Fruit fly (Drosophila melanogaster) whole organism, embryonic: ENCODE results near the gene rush.
A peak's percentile ranks its signal among the peaks of the same experiment; 100 is the strongest.

Experiments used
- Asciz ChIP-seq: fragments of 200-800 bp; sonication (Bioruptor generic); optimal IDR thresholded peaks from 2 replicates; lab custom pipeline; 2017; ENCODE audit warnings: missing biosample characterization, mild to moderate bottlenecking, missing genetic modification characterization, missing genetic modification reagents
- Awh ChIP-seq: fragments of 200-800 bp; sonication (Bioruptor generic); IDR thresholded peaks from 2 replicates; pipeline ENCODE4, ENCODE4 v1.3.6; 2022; ENCODE audit warnings: missing biosample characterization, missing genetic modification characterization
- CG10267 ChIP-seq: fragments of 200-800 bp; sonication (Bioruptor generic); optimal IDR thresholded peaks from 2 replicates; lab custom pipeline; 2018; ENCODE audit warnings: missing biosample characterization, mild to moderate bottlenecking, missing genetic modification characterization, moderate library complexity
- CG10654 ChIP-seq: fragments of 200-800 bp; sonication (Bioruptor generic); optimal IDR thresholded peaks from 2 replicates; lab custom pipeline; 2016; ENCODE audit warnings: missing biosample characterization, missing genetic modification characterization
- CG11093 ChIP-seq: fragments of 200-800 bp; sonication (Bioruptor generic); IDR thresholded peaks from 3 replicates; pipeline ENCODE4 v1.3.6; 2022; ENCODE audit warnings: missing biosample characterization, missing genetic modification characterization
- CG11560 ChIP-seq: fragments of 200-800 bp; sonication (Bioruptor generic); IDR thresholded peaks from 3 replicates; pipeline ENCODE4 v1.3.6; 2022; ENCODE audit warnings: missing biosample characterization, missing genetic modification characterization
- CG13894 ChIP-seq: fragments of 200-800 bp; sonication (Bioruptor generic); optimal IDR thresholded peaks from 3 replicates; lab custom pipeline; 2018; ENCODE audit warnings: missing biosample characterization, mild to moderate bottlenecking, missing genetic modification characterization, moderate library complexity
- CG16779 ChIP-seq: fragments of 200-800 bp; sonication (Bioruptor generic); IDR thresholded peaks from 2 replicates; pipeline ENCODE4 v1.3.6; 2022; ENCODE audit warnings: missing biosample characterization, missing genetic modification characterization
- CG17359 ChIP-seq: fragments of 200-800 bp; sonication (Bioruptor generic); optimal IDR thresholded peaks from 3 replicates; lab custom pipeline; 2018; ENCODE audit warnings: missing biosample characterization, mild to moderate bottlenecking, missing genetic modification characterization, moderate library complexity
- CG1832 ChIP-seq: fragments of 200-800 bp; sonication (Bioruptor generic); optimal IDR thresholded peaks from 2 replicates; lab custom pipeline; 2017; ENCODE audit warnings: missing biosample characterization, mild to moderate bottlenecking, missing genetic modification characterization, inconsistent platforms
- CG18599 ChIP-seq: fragments of 200-800 bp; sonication (Bioruptor generic); optimal IDR thresholded peaks from 3 replicates; lab custom pipeline; 2017; ENCODE audit warnings: missing biosample characterization, missing genetic modification characterization, mild to moderate bottlenecking, moderate library complexity, missing genetic modification reagents
- CG2116 ChIP-seq: fragments of 200-800 bp; sonication (Bioruptor generic); optimal IDR thresholded peaks from 3 replicates; lab custom pipeline; 2018; ENCODE audit warnings: missing biosample characterization, mild to moderate bottlenecking, missing genetic modification characterization
- CG2202 ChIP-seq: fragments of 200-800 bp; sonication (Bioruptor generic); optimal IDR thresholded peaks from 2 replicates; lab custom pipeline; 2018; ENCODE audit warnings: missing biosample characterization, mild to moderate bottlenecking, missing genetic modification characterization
- CG30020 ChIP-seq: fragments of 200-800 bp; optimal IDR thresholded peaks from 2 replicates; lab custom pipeline; 2019; ENCODE audit warnings: missing biosample characterization, mild to moderate bottlenecking, missing genetic modification characterization, moderate library complexity
- CG31365 ChIP-seq: fragments of 200-800 bp; sonication (Bioruptor generic); optimal IDR thresholded peaks from 2 replicates; lab custom pipeline; 2018; ENCODE audit warnings: missing biosample characterization, mild to moderate bottlenecking, missing genetic modification characterization
- CG32532 ChIP-seq: fragments of 200-800 bp; sonication (Bioruptor generic); IDR thresholded peaks from 2 replicates; pipeline ENCODE4 v1.3.6; 2022; ENCODE audit warnings: missing biosample characterization, missing genetic modification characterization
- CG34224 ChIP-seq: fragments of 200-800 bp; sonication (Bioruptor generic); IDR thresholded peaks from 3 replicates; pipeline ENCODE4 v1.3.6; 2022; ENCODE audit warnings: missing biosample characterization, missing genetic modification characterization; ENCODE audit not compliant: partially characterized antibody
- CG3995 ChIP-seq: fragments of 200-800 bp; sonication (Bioruptor generic); optimal IDR thresholded peaks from 3 replicates; lab custom pipeline; 2016; ENCODE audit warnings: missing biosample characterization, missing genetic modification characterization
- CG5953 ChIP-seq: fragments of 200-800 bp; sonication (Bioruptor generic); IDR thresholded peaks from 2 replicates; pipeline ENCODE4 v1.3.6; 2022; ENCODE audit warnings: missing biosample characterization, missing genetic modification characterization
- CG6813 ChIP-seq: fragments of 200-800 bp; sonication (Bioruptor generic); optimal IDR thresholded peaks from 2 replicates; lab custom pipeline; 2017; ENCODE audit warnings: missing biosample characterization, missing genetic modification characterization, mild to moderate bottlenecking, moderate library complexity, missing genetic modification reagents
- CG7963 ChIP-seq: fragments of 200-800 bp; sonication (Bioruptor generic); IDR thresholded peaks from 3 replicates; pipeline ENCODE4 v1.3.6; 2022; ENCODE audit warnings: missing biosample characterization, missing genetic modification characterization; ENCODE audit not compliant: partially characterized antibody
- CG7987 ChIP-seq: fragments of 200-800 bp; sonication (Bioruptor generic); optimal IDR thresholded peaks from 2 replicates; lab custom pipeline; 2018; ENCODE audit warnings: missing biosample characterization, mild to moderate bottlenecking, missing genetic modification characterization, moderate library complexity
- CG9609 ChIP-seq: fragments of 200-800 bp; sonication (Bioruptor generic); optimal IDR thresholded peaks from 3 replicates; lab custom pipeline; 2016; ENCODE audit warnings: missing biosample characterization, missing genetic modification characterization
- Chrac-16 ChIP-seq: fragments of 200-800 bp; sonication (Bioruptor generic); optimal IDR thresholded peaks from 3 replicates; lab custom pipeline; 2016; ENCODE audit warnings: missing biosample characterization, missing genetic modification characterization
- CkIIα-i1 ChIP-seq: fragments of 200-800 bp; sonication (Bioruptor generic); IDR thresholded peaks from 2 replicates; pipeline ENCODE4 v1.3.6; 2022; ENCODE audit warnings: missing biosample characterization, missing genetic modification characterization
- Jarid2 ChIP-seq: fragments of 200-800 bp; sonication (Bioruptor generic); optimal IDR thresholded peaks from 3 replicates; lab custom pipeline; 2017; ENCODE audit warnings: mild to moderate bottlenecking, missing biosample characterization, missing genetic modification reagents, missing genetic modification characterization
- Lim3 ChIP-seq: fragments of 200-800 bp; sonication (Bioruptor generic); IDR thresholded peaks from 2 replicates; pipeline ENCODE4 v1.3.6; 2022; ENCODE audit warnings: missing biosample characterization, missing genetic modification characterization
- Myb ChIP-seq: fragments of 200-800 bp; sonication (Bioruptor generic); optimal IDR thresholded peaks from 2 replicates; lab custom pipeline; 2016; ENCODE audit warnings: missing biosample characterization, missing genetic modification characterization
- Oli ChIP-seq: fragments of 200-800 bp; sonication (Bioruptor generic); optimal IDR thresholded peaks from 2 replicates; lab custom pipeline; 2018; ENCODE audit warnings: missing biosample characterization, mild to moderate bottlenecking, missing genetic modification characterization, moderate library complexity
- Scr ChIP-seq: fragments of 200-800 bp; sonication (Bioruptor generic); IDR thresholded peaks from 2 replicates; pipeline ENCODE4 v1.3.6; 2022; ENCODE audit warnings: missing biosample characterization, missing genetic modification characterization; ENCODE audit not compliant: partially characterized antibody
- Side ChIP-seq: fragments of 200-800 bp; sonication (Bioruptor generic); optimal IDR thresholded peaks from 2 replicates; lab custom pipeline; 2016; ENCODE audit warnings: missing biosample characterization, missing genetic modification characterization
- Sry-β ChIP-seq: fragments of 200-800 bp; sonication (Bioruptor generic); optimal IDR thresholded peaks from 2 replicates; lab custom pipeline; 2018; ENCODE audit warnings: missing biosample characterization, mild to moderate bottlenecking, missing genetic modification characterization, moderate library complexity
- br ChIP-seq: fragments of >200 bp; optimal IDR thresholded peaks from 2 replicates; lab custom pipeline; 2017
- cad ChIP-seq: fragments of >200 bp; optimal IDR thresholded peaks from 2 replicates; lab custom pipeline; 2017; ENCODE audit warnings: missing biosample characterization, missing genetic modification characterization
- cato ChIP-seq: fragments of 200-800 bp; sonication (Bioruptor generic); optimal IDR thresholded peaks from 2 replicates; lab custom pipeline; 2016; ENCODE audit warnings: missing biosample characterization, missing genetic modification characterization, borderline replicate concordance
- chm ChIP-seq: fragments of 200-800 bp; sonication (Bioruptor generic); IDR thresholded peaks from 2 replicates; pipeline ENCODE4 v1.3.6; 2022; ENCODE audit warnings: missing biosample characterization, missing genetic modification characterization
- fd102C ChIP-seq: fragments of 200-800 bp; sonication (Bioruptor generic); optimal IDR thresholded peaks from 2 replicates; lab custom pipeline; 2018; ENCODE audit warnings: missing biosample characterization, mild to moderate bottlenecking, missing genetic modification characterization, moderate library complexity
- ftz-f1 ChIP-seq: fragments of 200-800 bp; sonication (Bioruptor generic); optimal IDR thresholded peaks from 2 replicates; lab custom pipeline; 2016; ENCODE audit warnings: missing biosample characterization, missing genetic modification characterization
- gce ChIP-seq: fragments of 200-800 bp; sonication (Bioruptor generic); IDR thresholded peaks from 3 replicates; pipeline ENCODE4 v1.3.6; 2022; ENCODE audit warnings: missing biosample characterization, missing genetic modification characterization
- hkb ChIP-seq, 2 experiments: fragments of 200-800 bp in 1 of 2; fragments of >200 bp in 1 of 2; sonication (Bioruptor generic) in 1 of 2; IDR thresholded peaks in 1 of 2; optimal IDR thresholded peaks in 1 of 2; 2 replicates each; pipeline versions ENCODE4 v1.3.6 to Lab custom; 2017 to 2022; ENCODE audit warnings: missing biosample characterization in 1 of 2, missing genetic modification characterization in 1 of 2
- kni ChIP-seq: fragments of 200-800 bp; sonication (Bioruptor generic); optimal IDR thresholded peaks from 3 replicates; lab custom pipeline; 2017; ENCODE audit warnings: mild to moderate bottlenecking, missing biosample characterization, missing genetic modification reagents, missing genetic modification characterization
- lmd ChIP-seq: fragments of 200-800 bp; sonication (Bioruptor generic); IDR thresholded peaks from 2 replicates; pipeline ENCODE4 v1.3.6; 2022; ENCODE audit warnings: missing biosample characterization, missing genetic modification characterization
- nerfin-1 ChIP-seq: fragments of 200-800 bp; sonication (Bioruptor generic); optimal IDR thresholded peaks from 3 replicates; lab custom pipeline; 2019; ENCODE audit warnings: missing biosample characterization, mild to moderate bottlenecking, missing genetic modification characterization, moderate library complexity
- pita ChIP-seq: fragments of 200-800 bp; sonication (Bioruptor generic); optimal IDR thresholded peaks from 2 replicates; lab custom pipeline; 2017; ENCODE audit warnings: missing biosample characterization, mild to moderate bottlenecking, missing genetic modification characterization
- prd ChIP-seq, 3 experiments: fragments of >200 bp in 2 of 3; fragments of 200-800 bp in 1 of 3; sonication (Bioruptor generic) in 1 of 3; optimal IDR thresholded peaks in 2 of 3; IDR thresholded peaks in 1 of 3; 2 replicates in 2 of 3; 3 replicates in 1 of 3; pipeline versions ENCODE4 v1.3.6 to Lab custom; 2017 to 2022; ENCODE audit warnings: missing biosample characterization in 1 of 3, missing genetic modification characterization in 1 of 3
- psq ChIP-seq: fragments of 200-800 bp; sonication (Bioruptor generic); optimal IDR thresholded peaks from 2 replicates; lab custom pipeline; 2017; ENCODE audit warnings: missing biosample characterization, missing genetic modification characterization
- pum ChIP-seq: fragments of 200-800 bp; sonication (Bioruptor generic); optimal IDR thresholded peaks from 2 replicates; lab custom pipeline; 2016; ENCODE audit warnings: missing biosample characterization, missing genetic modification characterization
- slp2 ChIP-seq: fragments of 200-800 bp; sonication (Bioruptor generic); optimal IDR thresholded peaks from 2 replicates; lab custom pipeline; 2016; ENCODE audit warnings: missing biosample characterization, missing genetic modification characterization
- sob ChIP-seq: fragments of 200-800 bp; sonication (Bioruptor generic); IDR thresholded peaks from 2 replicates; pipeline ENCODE4 v1.3.6; 2022; ENCODE audit warnings: missing biosample characterization, missing genetic modification characterization
- twi ChIP-seq: fragments of 200-800 bp; optimal IDR thresholded peaks from 2 replicates; lab custom pipeline; 2019; ENCODE audit warnings: missing biosample characterization, mild to moderate bottlenecking, missing genetic modification characterization, moderate library complexity
- zen ChIP-seq: fragments of 200-800 bp; sonication (Bioruptor generic); optimal IDR thresholded peaks from 3 replicates; lab custom pipeline; 2018; ENCODE audit warnings: missing biosample characterization, mild to moderate bottlenecking, missing genetic modification characterization, moderate library complexity

The rush gene

dm6 chrX:1464033-1464432 lies 14.3 kb upstream of the rush start, which contains the start of gene Ns3:
TSS of gene Ns3 (minus strand) at chrX:1464220.
- TF ChIP-seq prd (optimal IDR thresholded peaks at IDR 0.05; lab: Kevin White, UChicago) (no peak), prd (GFP tag; IDR thresholded peaks at IDR 0.05; lab: Robert Waterston, UW) (no peak), CG2116 (GFP tag; lab: Kevin White, UChicago) (peak; percentile 82), hkb (optimal IDR thresholded peaks at IDR 0.05; lab: Kevin White, UChicago) (no peak), hkb (GFP tag; IDR thresholded peaks at IDR 0.05; lab: Robert Waterston, UW) (no peak), sob (GFP tag; lab: Robert Waterston, UW) (no peak), CG7963 (GFP tag; lab: Robert Waterston, UW) (peak; percentile 91), Awh (GFP tag; lab: Robert Waterston, UW) (no peak), Jarid2 (GFP tag; lab: Kevin White, UChicago) (no peak), twi (tag; lab: Kevin White, UChicago) (no peak), br (no peak), kni (no peak), gce (GFP tag; lab: Robert Waterston, UW) (no peak), CG32532 (GFP tag; lab: Robert Waterston, UW) (no peak), CG17359 (tag; lab: Kevin White, UChicago) (no peak), CG31365 (tag; lab: Kevin White, UChicago) (no peak), pita (GFP tag; lab: Kevin White, UChicago) (no peak), Sry-β (GFP tag; lab: Kevin White, UChicago) (no peak), pum (GFP tag; lab: Kevin White, UChicago) (no peak), Chrac-16 (no peak), CG18599 (GFP tag; lab: Kevin White, UChicago) (no peak), CG9609 (no peak), cato (GFP tag; lab: Kevin White, UChicago) (no peak), CG5953 (no peak), Side (no peak), Scr (GFP tag; lab: Robert Waterston, UW) (peak; percentile 75), CG3995 (GFP tag; lab: Kevin White, UChicago) (peak; percentile 53), CG10654 (GFP tag; lab: Kevin White, UChicago) (no peak), chm (no peak), CG13894 (tag; lab: Kevin White, UChicago) (no peak), ftz-f1 (GFP tag; lab: Kevin White, UChicago) (no peak), slp2 (no peak), nerfin-1 (no peak), zen (tag; lab: Kevin White, UChicago) (no peak), CG11560 (tag; lab: Robert Waterston, UW) (no peak; the same call in 2 of the 3 replicates), CG2202 (tag; lab: Kevin White, UChicago) (no peak), Myb (GFP tag; lab: Kevin White, UChicago) (peak; percentile 62), Lim3 (GFP tag; lab: Robert Waterston, UW) (no peak), Oli (tag; lab: Kevin White, UChicago) (no peak), lmd (no peak), fd102C (no peak), CG16779 (GFP tag; lab: Robert Waterston, UW) (no peak), CG1832 (GFP tag; lab: Kevin White, UChicago) (no peak), psq (GFP tag; lab: Kevin White, UChicago) (no peak), cad (no peak), CG6813 (GFP tag; lab: Kevin White, UChicago) (no peak), Asciz (GFP tag; lab: Kevin White, UChicago) (no peak), CG34224 (peak; percentile 91), CG30020 (no peak), CG11093 (GFP tag; lab: Robert Waterston, UW) (no peak), CG10267 (tag; lab: Kevin White, UChicago) (peak; percentile 48), CG7987 (no peak), CkIIα-i1 (GFP tag; lab: Robert Waterston, UW) (no peak)
